Worm (Caenorhabditis elegans) whole organism, midembryonic: Measurements from ENCODE around the gene clec-160.

Experiments used
- T22C8.4 ChIP-seq: fragments of 200-800 bp; sonication (Bioruptor generic); IDR thresholded peaks from 2 replicates; pipeline ENCODE4 v1.3.6; 2022; ENCODE audit warnings: missing genetic modification characterization, missing compliant biosample characterization
- cog-1 ChIP-seq: sonication (generic microtip); optimal IDR thresholded peaks from 2 replicates; lab custom pipeline; 2016; ENCODE audit warnings: missing genetic modification characterization, missing compliant biosample characterization
- flt-1 ChIP-seq: fragments of 200-800 bp; sonication (Bioruptor generic); IDR thresholded peaks from 2 replicates; pipeline ENCODE4 v1.3.6; 2022; ENCODE audit warnings: missing genetic modification characterization, missing compliant biosample characterization
- klf-2 ChIP-seq: fragments of 200-800 bp; sonication (Bioruptor generic); conservative IDR thresholded peaks from 2 replicates; pipeline ENCODE4 v1.3.6; 2022; ENCODE audit warnings: missing genetic modification reagents, missing genetic modification characterization, missing compliant biosample characterization
- med-1 ChIP-seq: sonication (generic microtip); optimal IDR thresholded peaks from 2 replicates; lab custom pipeline; 2017; ENCODE audit warnings: missing genetic modification characterization, mild to moderate bottlenecking, missing compliant biosample characterization, antibody characterized with exemption, missing genetic modification reagents; ENCODE audit not compliant: insufficient read depth
- ztf-23 ChIP-seq: fragments of 200-800 bp; sonication (Bioruptor generic); IDR thresholded peaks from 2 replicates; pipeline ENCODE4 v1.3.6; 2022; ENCODE audit warnings: missing genetic modification reagents, missing genetic modification characterization, missing compliant biosample characterization
- ztf-29 ChIP-seq: fragments of 200-800 bp; sonication (Bioruptor generic); IDR thresholded peaks from 2 replicates; pipeline ENCODE4 v1.3.6; 2022; ENCODE audit warnings: missing genetic modification reagents, missing genetic modification characterization, missing compliant biosample characterization

- TF ChIP-seq flt-1 (GFP tag; lab: Robert Waterston, UW) (no peak), klf-2 (GFP tag; lab: Robert Waterston, UW) (no peak), cog-1 (no peak), T22C8.4 (GFP tag; lab: Robert Waterston, UW) (no peak), ztf-29 (GFP tag; lab: Robert Waterston, UW) (no peak), med-1 (GFP tag; lab: Kevin White, UChicago) (no peak), ztf-23 (GFP tag; lab: Robert Waterston, UW) (no peak)
These were observed 48.6 kb upstream of the clec-160 start, which contains the start of gene F10E9.12 for ce11 chrIII:8324412-8324811.
